Worm (Caenorhabditis elegans) whole organism, late embryonic: ENCODE results near the gene hphd-1.
A peak's percentile ranks its signal among the peaks of the same experiment; 100 is the strongest.

ENCODE experiments used
- C08G9.2 ChIP-seq: sonication (generic microtip); optimal IDR thresholded peaks from 2 replicates; lab custom pipeline; 2016; ENCODE audit warnings: mild to moderate bottlenecking, missing genetic modification characterization, moderate library complexity, missing compliant biosample characterization
- C38D4.7 ChIP-seq: fragments of 200-800 bp; sonication (Bioruptor generic); optimal IDR thresholded peaks from 2 replicates; lab custom pipeline; 2018; ENCODE audit warnings: mild to moderate bottlenecking, missing genetic modification characterization, moderate library complexity, missing compliant biosample characterization
- F13H6.1 ChIP-seq: sonication (generic microtip); optimal IDR thresholded peaks from 2 replicates; lab custom pipeline; 2016; ENCODE audit warnings: missing genetic modification characterization, missing compliant biosample characterization
- ahr-1 ChIP-seq: sonication (generic microtip); optimal IDR thresholded peaks from 2 replicates; lab custom pipeline; 2016; ENCODE audit warnings: missing genetic modification characterization, missing compliant biosample characterization
- ama-1 ChIP-seq: fragments of 150-350 bp; optimal IDR thresholded peaks from 2 replicates; lab custom pipeline; 2014
- ceh-18 ChIP-seq: sonication (generic microtip); optimal IDR thresholded peaks from 2 replicates; lab custom pipeline; 2016; ENCODE audit warnings: missing genetic modification characterization, missing compliant biosample characterization
- ceh-24 ChIP-seq: sonication (generic microtip); optimal IDR thresholded peaks from 2 replicates; lab custom pipeline; 2016; ENCODE audit warnings: mild to moderate bottlenecking, missing genetic modification characterization, missing compliant biosample characterization
- ceh-31 ChIP-seq: sonication (generic microtip); optimal IDR thresholded peaks from 2 replicates; lab custom pipeline; 2016; ENCODE audit warnings: missing genetic modification characterization, missing compliant biosample characterization
- ceh-34 ChIP-seq: sonication (generic microtip); optimal IDR thresholded peaks from 2 replicates; lab custom pipeline; 2016; ENCODE audit warnings: mild to moderate bottlenecking, missing genetic modification characterization, missing compliant biosample characterization
- ceh-45 ChIP-seq: fragments of 200-800 bp; sonication (Bioruptor generic); IDR thresholded peaks from 2 replicates; pipeline ENCODE4 v1.3.6; 2022; ENCODE audit warnings: missing genetic modification reagents, missing genetic modification characterization, missing compliant biosample characterization
- ceh-6 ChIP-seq: fragments of 200-800 bp; sonication (Bioruptor generic); optimal IDR thresholded peaks from 2 replicates; lab custom pipeline; 2018; ENCODE audit warnings: mild to moderate bottlenecking, missing genetic modification characterization, missing compliant biosample characterization
- che-1 ChIP-seq: sonication (generic microtip); optimal IDR thresholded peaks from 2 replicates; lab custom pipeline; 2016; ENCODE audit warnings: mild to moderate bottlenecking, missing genetic modification characterization, missing compliant biosample characterization
- elt-2 ChIP-seq: sonication (generic microtip); optimal IDR thresholded peaks from 2 replicates; lab custom pipeline; 2016; ENCODE audit warnings: missing genetic modification reagents, missing genetic modification characterization, missing compliant biosample characterization
- elt-4 ChIP-seq: sonication (generic microtip); optimal IDR thresholded peaks from 2 replicates; lab custom pipeline; 2016; ENCODE audit warnings: missing genetic modification characterization, missing compliant biosample characterization
- eyg-1 ChIP-seq: sonication (generic microtip); optimal IDR thresholded peaks from 2 replicates; lab custom pipeline; 2016; ENCODE audit warnings: missing genotype, missing genetic modification characterization, missing compliant biosample characterization
- fkh-6 ChIP-seq: sonication (generic microtip); optimal IDR thresholded peaks from 2 replicates; lab custom pipeline; 2016; ENCODE audit warnings: missing genetic modification characterization, missing compliant biosample characterization
- gmeb-2 ChIP-seq: sonication (generic microtip); optimal IDR thresholded peaks from 2 replicates; lab custom pipeline; 2016; ENCODE audit warnings: missing genetic modification characterization, inconsistent platforms, missing compliant biosample characterization
- hlh-15 ChIP-seq: sonication (generic microtip); optimal IDR thresholded peaks from 2 replicates; lab custom pipeline; 2016; ENCODE audit warnings: missing genetic modification characterization, missing compliant biosample characterization
- hlh-30 ChIP-seq: sonication (generic microtip); optimal IDR thresholded peaks from 2 replicates; lab custom pipeline; 2017; ENCODE audit warnings: antibody characterized with exemption, missing genetic modification characterization, missing compliant biosample characterization; ENCODE audit not compliant: insufficient read depth
- hlh-6 ChIP-seq: sonication (generic microtip); optimal IDR thresholded peaks from 2 replicates; lab custom pipeline; 2016; ENCODE audit warnings: missing genotype, missing genetic modification characterization, missing compliant biosample characterization
- hlh-8 ChIP-seq: sonication (generic microtip); optimal IDR thresholded peaks from 2 replicates; lab custom pipeline; 2016; ENCODE audit warnings: missing genotype, missing genetic modification characterization, missing compliant biosample characterization
- lim-6 ChIP-seq: sonication (generic microtip); optimal IDR thresholded peaks from 2 replicates; lab custom pipeline; 2016; ENCODE audit warnings: missing genetic modification characterization, missing compliant biosample characterization
- lin-11 ChIP-seq: fragments of 200-800 bp; sonication (Bioruptor generic); optimal IDR thresholded peaks from 2 replicates; lab custom pipeline; 2018; ENCODE audit warnings: mild to moderate bottlenecking, missing genetic modification characterization, missing compliant biosample characterization
- madf-2 ChIP-seq: sonication (generic microtip); optimal IDR thresholded peaks from 2 replicates; lab custom pipeline; 2017; ENCODE audit warnings: missing genetic modification characterization, missing compliant biosample characterization
- nfya-1 ChIP-seq: sonication (generic microtip); optimal IDR thresholded peaks from 2 replicates; lab custom pipeline; 2017; ENCODE audit warnings: missing genetic modification characterization, mild to moderate bottlenecking, missing compliant biosample characterization, antibody characterized with exemption, moderate library complexity
- nhr-11 ChIP-seq: fragments of 150-350 bp; optimal IDR thresholded peaks from 2 replicates; lab custom pipeline; 2014; ENCODE audit warnings: missing biosample characterization, missing genetic modification characterization
- odd-2 ChIP-seq: sonication (generic microtip); optimal IDR thresholded peaks from 2 replicates; lab custom pipeline; 2017; ENCODE audit warnings: antibody characterized with exemption, mild to moderate bottlenecking, missing genetic modification characterization, missing compliant biosample characterization
- pag-3 ChIP-seq: sonication (generic microtip); optimal IDR thresholded peaks from 2 replicates; lab custom pipeline; 2016; ENCODE audit warnings: missing compliant biosample characterization, missing genetic modification characterization, borderline replicate concordance
- pat-9 ChIP-seq: fragments of 200-800 bp; sonication (Bioruptor generic); optimal IDR thresholded peaks from 2 replicates; lab custom pipeline; 2018; ENCODE audit warnings: mild to moderate bottlenecking, missing genetic modification characterization, moderate library complexity, missing compliant biosample characterization
- pax-1 ChIP-seq: fragments of 150-350 bp; optimal IDR thresholded peaks from 2 replicates; lab custom pipeline; 2014; ENCODE audit warnings: missing biosample characterization, missing genetic modification characterization
- pha-4 ChIP-seq: fragments of 150-350 bp; optimal IDR thresholded peaks from 2 replicates; lab custom pipeline; 2018; ENCODE audit warnings: missing biosample characterization, missing genetic modification reagents, missing genetic modification characterization
- pqm-1 ChIP-seq: sonication (generic microtip); optimal IDR thresholded peaks from 2 replicates; lab custom pipeline; 2016; ENCODE audit warnings: missing genetic modification characterization, missing compliant biosample characterization
- pros-1 ChIP-seq: fragments of 150-350 bp; optimal IDR thresholded peaks from 2 replicates; lab custom pipeline; 2014; ENCODE audit warnings: missing biosample characterization, missing genetic modification reagents, missing genetic modification characterization
- rnt-1 ChIP-seq: sonication (generic microtip); optimal IDR thresholded peaks from 2 replicates; lab custom pipeline; 2016; ENCODE audit warnings: missing genetic modification characterization, missing compliant biosample characterization
- sdc-2 ChIP-seq: sonication (generic microtip); optimal IDR thresholded peaks from 2 replicates; lab custom pipeline; 2016; ENCODE audit warnings: missing genotype, missing genetic modification characterization, missing compliant biosample characterization
- sox-2 ChIP-seq: fragments of 200-800 bp; sonication (Bioruptor generic); IDR thresholded peaks from 2 replicates; pipeline ENCODE4 v1.3.6; 2022; ENCODE audit warnings: missing genetic modification reagents, missing genetic modification characterization, missing compliant biosample characterization
- sox-4 ChIP-seq: sonication (generic microtip); optimal IDR thresholded peaks from 2 replicates; lab custom pipeline; 2017; ENCODE audit warnings: mild to moderate bottlenecking, missing genetic modification characterization, inconsistent platforms, missing compliant biosample characterization
- syd-9 ChIP-seq: sonication (generic microtip); optimal IDR thresholded peaks from 2 replicates; lab custom pipeline; 2016; ENCODE audit warnings: mild to moderate bottlenecking, missing genetic modification characterization, moderate library complexity, missing compliant biosample characterization
- tbx-2 ChIP-seq: sonication (generic microtip); optimal IDR thresholded peaks from 2 replicates; lab custom pipeline; 2016; ENCODE audit warnings: missing genetic modification characterization, missing compliant biosample characterization
- unc-3 ChIP-seq, 2 experiments: fragments of 200-800 bp in 1 of 2; sonication (Bioruptor generic) in 1 of 2; sonication (generic microtip) in 1 of 2; conservative IDR thresholded peaks in 1 of 2; optimal IDR thresholded peaks in 1 of 2; 2 replicates each; pipeline versions ENCODE4 v1.3.6 to Lab custom; 2016 to 2022; ENCODE audit warnings: missing compliant biosample characterization in 2 of 2, missing genetic modification characterization in 2 of 2, missing genetic modification reagents in 1 of 2
- unc-42 ChIP-seq: sonication (generic microtip); optimal IDR thresholded peaks from 2 replicates; lab custom pipeline; 2016; ENCODE audit warnings: missing genotype, missing genetic modification characterization, missing compliant biosample characterization
- unc-55 ChIP-seq: sonication (generic microtip); optimal IDR thresholded peaks from 2 replicates; lab custom pipeline; 2017; ENCODE audit warnings: missing biosample characterization, missing genetic modification reagents, missing genetic modification characterization
- zip-5 ChIP-seq: sonication (generic microtip); optimal IDR thresholded peaks from 2 replicates; lab custom pipeline; 2016; ENCODE audit warnings: missing genetic modification characterization, missing compliant biosample characterization
- ztf-16 ChIP-seq: sonication (generic microtip); optimal IDR thresholded peaks from 2 replicates; lab custom pipeline; 2017; ENCODE audit warnings: missing genetic modification characterization, missing compliant biosample characterization

hphd-1 gene

ce11 chrII:12954670-12955069 lies 41.7 kb downstream of the hphd-1 start, which contains the start of the genes Y38F1A.1 and Y38F1A.2:
Y38F1A.1 (minus strand) TSS chrII:12954770.
Y38F1A.2 (plus strand) TSS chrII:12954958.
- TF ChIP-seq nhr-11 (tag; lab: Kevin White, UChicago): no peak
- no peak for TF ChIP-seq lim-6 (tag; lab: Kevin White, UChicago)
- TF ChIP-seq C38D4.7: no peak
- TF ChIP-seq elt-2 (tag; lab: Kevin White, UChicago): no peak
- TF ChIP-seq pha-4 (tag; lab: Kevin White, UChicago): no peak
- TF ChIP-seq unc-3 (GFP tag; conservative IDR thresholded peaks at IDR 0.05; lab: Robert Waterston, UW): no peak
- TF ChIP-seq unc-3 (tag; optimal IDR thresholded peaks at IDR 0.05; lab: Kevin White, UChicago): no peak
- TF ChIP-seq gmeb-2: no peak
- no peak for TF ChIP-seq odd-2 (tag; lab: Kevin White, UChicago)
- TF ChIP-seq hlh-15 (tag; lab: Kevin White, UChicago): no peak
- TF ChIP-seq ceh-45: no peak
- no peak for TF ChIP-seq che-1
- no peak for TF ChIP-seq zip-5 (tag; lab: Kevin White, UChicago)

ce11 chrII:12953297-12953696 lies 43.1 kb downstream of the hphd-1 start:
- TF ChIP-seq unc-55 (GFP tag; lab: Kevin White, UChicago) (peak; percentile 67), elt-2 (tag; lab: Kevin White, UChicago) (peak; percentile 6), rnt-1 (tag; lab: Kevin White, UChicago) (peak; percentile 43), ceh-18 (peak; percentile 9), tbx-2 (peak; percentile 35), nfya-1 (tag; lab: Kevin White, UChicago) (no peak), ceh-31 (tag; lab: Kevin White, UChicago) (peak; percentile 0), sox-4 (tag; lab: Kevin White, UChicago) (no peak)
- TF ChIP-seq, all 69 proteins: peak for 6

ce11 chrII:12948158-12948557 lies 48.2 kb downstream of the hphd-1 start, which contains the start of gene F58G1.7:
F58G1.7 (minus strand) TSS chrII:12948258.
- no peak for TF ChIP-seq ceh-24 (tag; lab: Kevin White, UChicago)
- no peak for TF ChIP-seq gmeb-2
- no peak for TF ChIP-seq che-1
- TF ChIP-seq C38D4.7: no peak
- TF ChIP-seq eyg-1 (tag; lab: Kevin White, UChicago): no peak
- TF ChIP-seq pros-1 (tag; lab: Kevin White, UChicago): no peak
- TF ChIP-seq nhr-11 (tag; lab: Kevin White, UChicago): no peak
- no peak for TF ChIP-seq fkh-6 (tag; lab: Kevin White, UChicago)

- TF ChIP-seq sdc-2 (tag; lab: Kevin White, UChicago) (peak; percentile 67), ahr-1 (tag; lab: Kevin White, UChicago) (no peak), nfya-1 (tag; lab: Kevin White, UChicago) (peak; percentile 66), gmeb-2 (peak; percentile 45), F13H6.1 (tag; lab: Kevin White, UChicago) (peak; percentile 37), ceh-34 (tag; lab: Kevin White, UChicago) (peak; percentile 77), hlh-15 (tag; lab: Kevin White, UChicago) (no peak), C38D4.7 (peak; percentile 42), ztf-16 (tag; lab: Kevin White, UChicago) (peak; percentile 44), ceh-6 (GFP tag; lab: Kevin White, UChicago) (peak; percentile 24), madf-2 (peak; percentile 26), elt-4 (tag; lab: Kevin White, UChicago) (no peak), C08G9.2 (tag; lab: Kevin White, UChicago) (peak; percentile 70), fkh-6 (tag; lab: Kevin White, UChicago) (no peak), hlh-6 (tag; lab: Kevin White, UChicago) (peak; percentile 65), ama-1 (lab: Kevin White, UChicago) (peak; percentile 99), pha-4 (tag; lab: Kevin White, UChicago) (no peak), hlh-8 (peak; percentile 25), lim-6 (tag; lab: Kevin White, UChicago) (no peak), syd-9 (peak; percentile 50), pag-3 (tag; lab: Kevin White, UChicago) (no peak), lin-11 (peak; percentile 14), pax-1 (tag; lab: Kevin White, UChicago) (no peak), sox-2 (GFP tag; lab: Robert Waterston, UW) (peak; percentile 31; the same call in 1 of the 2 replicates), hlh-30 (peak; percentile 78), elt-2 (tag; lab: Kevin White, UChicago) (peak; percentile 82), unc-42 (tag; lab: Kevin White, UChicago) (peak; percentile 6), pqm-1 (tag; lab: Kevin White, UChicago) (peak; percentile 29), unc-55 (GFP tag; lab: Kevin White, UChicago) (peak; percentile 8), eyg-1 (tag; lab: Kevin White, UChicago) (peak; percentile 62), ceh-31 (tag; lab: Kevin White, UChicago) (peak; percentile 74), pat-9 (tag; lab: Kevin White, UChicago) (peak; percentile 34)
These were observed 51.7 kb downstream of the hphd-1 start for ce11 chrII:12944587-12945126.
